Worm (Caenorhabditis elegans) whole organism, late embryonic: ENCODE measurements around the gene ell-1.
A peak's percentile ranks its signal among the peaks of the same experiment; 100 is the strongest.

Experiments
- C08G9.2 ChIP-seq: sonication (generic microtip); optimal IDR thresholded peaks from 2 replicates; lab custom pipeline; 2016; ENCODE audit warnings: mild to moderate bottlenecking, missing genetic modification characterization, moderate library complexity, missing compliant biosample characterization
- C38D4.7 ChIP-seq: fragments of 200-800 bp; sonication (Bioruptor generic); optimal IDR thresholded peaks from 2 replicates; lab custom pipeline; 2018; ENCODE audit warnings: mild to moderate bottlenecking, missing genetic modification characterization, moderate library complexity, missing compliant biosample characterization
- F13H6.1 ChIP-seq: sonication (generic microtip); optimal IDR thresholded peaks from 2 replicates; lab custom pipeline; 2016; ENCODE audit warnings: missing genetic modification characterization, missing compliant biosample characterization
- T23F11.4 ChIP-seq: fragments of 200-800 bp; sonication (Bioruptor generic); optimal IDR thresholded peaks from 2 replicates; lab custom pipeline; 2018; ENCODE audit warnings: mild to moderate bottlenecking, missing genetic modification characterization, missing compliant biosample characterization
- ahr-1 ChIP-seq: sonication (generic microtip); optimal IDR thresholded peaks from 2 replicates; lab custom pipeline; 2016; ENCODE audit warnings: missing genetic modification characterization, missing compliant biosample characterization
- ama-1 ChIP-seq: fragments of 150-350 bp; optimal IDR thresholded peaks from 2 replicates; lab custom pipeline; 2014
- ceh-22 ChIP-seq: sonication (generic microtip); optimal IDR thresholded peaks from 2 replicates; lab custom pipeline; 2017; ENCODE audit warnings: missing biosample characterization, missing genetic modification characterization
- ceh-24 ChIP-seq: sonication (generic microtip); optimal IDR thresholded peaks from 2 replicates; lab custom pipeline; 2016; ENCODE audit warnings: mild to moderate bottlenecking, missing genetic modification characterization, missing compliant biosample characterization
- ceh-31 ChIP-seq: sonication (generic microtip); optimal IDR thresholded peaks from 2 replicates; lab custom pipeline; 2016; ENCODE audit warnings: missing genetic modification characterization, missing compliant biosample characterization
- ceh-34 ChIP-seq: sonication (generic microtip); optimal IDR thresholded peaks from 2 replicates; lab custom pipeline; 2016; ENCODE audit warnings: mild to moderate bottlenecking, missing genetic modification characterization, missing compliant biosample characterization
- ceh-6 ChIP-seq: fragments of 200-800 bp; sonication (Bioruptor generic); optimal IDR thresholded peaks from 2 replicates; lab custom pipeline; 2018; ENCODE audit warnings: mild to moderate bottlenecking, missing genetic modification characterization, missing compliant biosample characterization
- che-1 ChIP-seq: sonication (generic microtip); optimal IDR thresholded peaks from 2 replicates; lab custom pipeline; 2016; ENCODE audit warnings: mild to moderate bottlenecking, missing genetic modification characterization, missing compliant biosample characterization
- dve-1 ChIP-seq: sonication (generic microtip); optimal IDR thresholded peaks from 2 replicates; lab custom pipeline; 2017; ENCODE audit warnings: antibody characterized with exemption, mild to moderate bottlenecking, missing genetic modification characterization, missing compliant biosample characterization
- elt-4 ChIP-seq: sonication (generic microtip); optimal IDR thresholded peaks from 2 replicates; lab custom pipeline; 2016; ENCODE audit warnings: missing genetic modification characterization, missing compliant biosample characterization
- fkh-10 ChIP-seq: fragments of 150-350 bp; optimal IDR thresholded peaks from 2 replicates; lab custom pipeline; 2014; ENCODE audit warnings: missing biosample characterization, missing genetic modification reagents, missing genetic modification characterization
- fkh-6 ChIP-seq: sonication (generic microtip); optimal IDR thresholded peaks from 2 replicates; lab custom pipeline; 2016; ENCODE audit warnings: missing genetic modification characterization, missing compliant biosample characterization
- gmeb-2 ChIP-seq: sonication (generic microtip); optimal IDR thresholded peaks from 2 replicates; lab custom pipeline; 2016; ENCODE audit warnings: missing genetic modification characterization, inconsistent platforms, missing compliant biosample characterization
- hlh-13 ChIP-seq: fragments of 200-800 bp; sonication (Bioruptor generic); optimal IDR thresholded peaks from 2 replicates; lab custom pipeline; 2018; ENCODE audit warnings: mild to moderate bottlenecking, missing genetic modification characterization, missing compliant biosample characterization
- lim-6 ChIP-seq: sonication (generic microtip); optimal IDR thresholded peaks from 2 replicates; lab custom pipeline; 2016; ENCODE audit warnings: missing genetic modification characterization, missing compliant biosample characterization
- lin-11 ChIP-seq: fragments of 200-800 bp; sonication (Bioruptor generic); optimal IDR thresholded peaks from 2 replicates; lab custom pipeline; 2018; ENCODE audit warnings: mild to moderate bottlenecking, missing genetic modification characterization, missing compliant biosample characterization
- madf-2 ChIP-seq: sonication (generic microtip); optimal IDR thresholded peaks from 2 replicates; lab custom pipeline; 2017; ENCODE audit warnings: missing genetic modification characterization, missing compliant biosample characterization
- nfya-1 ChIP-seq: sonication (generic microtip); optimal IDR thresholded peaks from 2 replicates; lab custom pipeline; 2017; ENCODE audit warnings: missing genetic modification characterization, mild to moderate bottlenecking, missing compliant biosample characterization, antibody characterized with exemption, moderate library complexity
- nhr-232 ChIP-seq: sonication (generic microtip); optimal IDR thresholded peaks from 2 replicates; lab custom pipeline; 2016; ENCODE audit warnings: missing genetic modification characterization, missing compliant biosample characterization
- npax-4 ChIP-seq: sonication (generic microtip); optimal IDR thresholded peaks from 2 replicates; lab custom pipeline; 2016; ENCODE audit warnings: missing genetic modification characterization, missing compliant biosample characterization
- pat-9 ChIP-seq: fragments of 200-800 bp; sonication (Bioruptor generic); optimal IDR thresholded peaks from 2 replicates; lab custom pipeline; 2018; ENCODE audit warnings: mild to moderate bottlenecking, missing genetic modification characterization, moderate library complexity, missing compliant biosample characterization
- pqm-1 ChIP-seq: sonication (generic microtip); optimal IDR thresholded peaks from 2 replicates; lab custom pipeline; 2016; ENCODE audit warnings: missing genetic modification characterization, missing compliant biosample characterization
- ref-2 ChIP-seq: sonication (generic microtip); optimal IDR thresholded peaks from 2 replicates; lab custom pipeline; 2016; ENCODE audit warnings: missing genetic modification characterization, missing compliant biosample characterization
- rnt-1 ChIP-seq: sonication (generic microtip); optimal IDR thresholded peaks from 2 replicates; lab custom pipeline; 2016; ENCODE audit warnings: missing genetic modification characterization, missing compliant biosample characterization
- sdc-2 ChIP-seq: sonication (generic microtip); optimal IDR thresholded peaks from 2 replicates; lab custom pipeline; 2016; ENCODE audit warnings: missing genotype, missing genetic modification characterization, missing compliant biosample characterization
- sox-2 ChIP-seq: fragments of 200-800 bp; sonication (Bioruptor generic); IDR thresholded peaks from 2 replicates; pipeline ENCODE4 v1.3.6; 2022; ENCODE audit warnings: missing genetic modification reagents, missing genetic modification characterization, missing compliant biosample characterization
- sox-4 ChIP-seq: sonication (generic microtip); optimal IDR thresholded peaks from 2 replicates; lab custom pipeline; 2017; ENCODE audit warnings: mild to moderate bottlenecking, missing genetic modification characterization, inconsistent platforms, missing compliant biosample characterization
- tbx-2 ChIP-seq: sonication (generic microtip); optimal IDR thresholded peaks from 2 replicates; lab custom pipeline; 2016; ENCODE audit warnings: missing genetic modification characterization, missing compliant biosample characterization
- tbx-7 ChIP-seq: sonication (generic microtip); optimal IDR thresholded peaks from 2 replicates; lab custom pipeline; 2016; ENCODE audit warnings: missing genotype, missing genetic modification characterization, missing compliant biosample characterization
- unc-3 ChIP-seq, 2 experiments: fragments of 200-800 bp in 1 of 2; sonication (Bioruptor generic) in 1 of 2; sonication (generic microtip) in 1 of 2; conservative IDR thresholded peaks in 1 of 2; optimal IDR thresholded peaks in 1 of 2; 2 replicates each; pipeline versions ENCODE4 v1.3.6 to Lab custom; 2016 to 2022; ENCODE audit warnings: missing compliant biosample characterization in 2 of 2, missing genetic modification characterization in 2 of 2, missing genetic modification reagents in 1 of 2
- zip-5 ChIP-seq: sonication (generic microtip); optimal IDR thresholded peaks from 2 replicates; lab custom pipeline; 2016; ENCODE audit warnings: missing genetic modification characterization, missing compliant biosample characterization
- ztf-16 ChIP-seq: sonication (generic microtip); optimal IDR thresholded peaks from 2 replicates; lab custom pipeline; 2017; ENCODE audit warnings: missing genetic modification characterization, missing compliant biosample characterization

The ell-1 gene

DNA sequence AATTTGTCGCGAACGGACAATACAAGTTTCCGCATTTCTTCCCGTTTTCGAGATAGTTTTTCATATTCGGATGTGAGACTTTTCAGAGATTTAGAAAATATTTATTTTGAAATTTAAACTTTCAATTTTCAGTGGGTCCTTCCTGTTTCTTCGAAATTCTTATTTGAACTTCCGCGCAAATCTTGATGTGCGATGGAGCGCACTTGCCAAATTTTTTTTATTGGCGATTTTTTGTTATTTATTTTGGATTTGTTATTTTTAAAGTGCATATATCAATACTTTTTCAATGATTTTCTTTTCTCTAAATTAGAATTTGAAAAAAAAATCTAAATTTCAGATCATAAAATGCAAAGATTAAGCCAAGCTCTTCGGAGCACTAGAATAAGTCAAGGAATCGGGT is 36.9 kb upstream of the ell-1 start, which contains the start of gene sars-2:
sars-2 (plus strand) TSS at position 341 of the 400 bp plus-strand sequence.
- TF ChIP-seq rnt-1 (tag; lab: Kevin White, UChicago) (no peak), fkh-6 (no peak), elt-4 (tag; lab: Kevin White, UChicago) (no peak), zip-5 (tag; lab: Kevin White, UChicago) (no peak), dve-1 (tag; lab: Kevin White, UChicago) (no peak), tbx-7 (tag; lab: Kevin White, UChicago) (no peak), ama-1 (no peak), fkh-10 (no peak), ref-2 (tag; lab: Kevin White, UChicago) (no peak), ceh-6 (GFP tag; lab: Kevin White, UChicago) (no peak), lim-6 (tag; lab: Kevin White, UChicago) (no peak)

ce11 chrIV:4359653-4360052 is 34.6 kb upstream of the ell-1 start, which contains the start of gene F55F10.3:
Gene F55F10.3, plus strand, starts transcription at chrIV:4359953.
- TF ChIP-seq madf-2 (tag; lab: Kevin White, UChicago): no peak
- TF ChIP-seq ama-1: no peak
- TF ChIP-seq ceh-22 (tag; lab: Kevin White, UChicago): no peak
- no peak for TF ChIP-seq sox-2
- no peak for TF ChIP-seq pqm-1
- no peak for TF ChIP-seq ceh-34 (tag; lab: Kevin White, UChicago)
- no peak for TF ChIP-seq tbx-2

ce11 chrIV:4360497-4360896 is 33.7 kb upstream of the ell-1 start, which contains the start of gene F55F10.1:
Gene F55F10.1, plus strand, starts transcription at chrIV:4360837.
- TF ChIP-seq ceh-24 (tag; lab: Kevin White, UChicago) (no peak), hlh-13 (GFP tag; lab: Kevin White, UChicago) (no peak), nfya-1 (tag; lab: Kevin White, UChicago) (peak; percentile 18)

DNA sequence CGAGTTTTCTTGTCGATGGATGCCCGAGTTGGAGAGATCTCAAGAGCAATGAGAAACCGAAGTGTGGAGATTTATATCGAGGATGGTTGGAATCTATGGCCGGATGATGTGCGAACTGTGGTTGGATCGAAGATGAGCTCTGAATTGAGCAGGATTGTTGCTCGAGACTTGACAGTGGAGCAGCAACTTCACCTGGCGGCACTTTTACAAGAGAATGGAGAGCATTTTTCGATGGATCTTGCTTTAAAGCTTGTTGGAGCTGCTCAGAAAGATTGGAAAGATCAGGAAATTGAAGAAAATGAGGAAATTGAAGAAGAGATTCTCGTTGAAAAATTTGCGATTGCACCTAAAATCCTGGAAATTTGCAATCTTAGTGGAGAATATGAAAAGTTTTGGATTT is 25.1 kb upstream of the ell-1 start:
- TF ChIP-seq madf-2 (tag; lab: Kevin White, UChicago): no peak
- TF ChIP-seq F13H6.1: no peak
- no peak for TF ChIP-seq gmeb-2 (tag; lab: Kevin White, UChicago)
- TF ChIP-seq ceh-31 (tag; lab: Kevin White, UChicago): no peak
- no peak for TF ChIP-seq lin-11 (tag; lab: Kevin White, UChicago)
- TF ChIP-seq ztf-16 (tag; lab: Kevin White, UChicago): no peak
- TF ChIP-seq ceh-24 (tag; lab: Kevin White, UChicago): no peak
- TF ChIP-seq T23F11.4 (GFP tag; lab: Kevin White, UChicago): no peak
- TF ChIP-seq pat-9 (tag; lab: Kevin White, UChicago): no peak
- no peak for TF ChIP-seq ahr-1 (tag; lab: Kevin White, UChicago)
- no peak for TF ChIP-seq nhr-232 (tag; lab: Kevin White, UChicago)
- TF ChIP-seq unc-3 (GFP tag; conservative IDR thresholded peaks at IDR 0.05; lab: Robert Waterston, UW): no peak
- no peak for TF ChIP-seq unc-3 (tag; optimal IDR thresholded peaks at IDR 0.05; lab: Kevin White, UChicago)
- TF ChIP-seq sdc-2: no peak
- TF ChIP-seq che-1 (tag; lab: Kevin White, UChicago): no peak
- no peak for TF ChIP-seq C38D4.7 (GFP tag; lab: Kevin White, UChicago)
- no peak for TF ChIP-seq npax-4
- no peak for TF ChIP-seq hlh-13 (GFP tag; lab: Kevin White, UChicago)
- no peak for TF ChIP-seq C08G9.2 (tag; lab: Kevin White, UChicago)
- no peak for TF ChIP-seq sox-4 (tag; lab: Kevin White, UChicago)
